Worm (Caenorhabditis elegans) whole organism, L2 larva: Measurements from ENCODE around the gene sea-2.

Experiments used
- ZK546.5 ChIP-seq: sonication (generic microtip); optimal IDR thresholded peaks from 2 replicates; lab custom pipeline; 2017; ENCODE audit warnings: missing biosample characterization, missing genetic modification characterization
- mdl-1 ChIP-seq, 2 experiments: fragments of 150-350 bp in 1 of 2; sonication (generic microtip) in 1 of 2; optimal IDR thresholded peaks; 2 replicates each; lab custom pipeline; 2017; ENCODE audit warnings: missing biosample characterization in 2 of 2, missing genetic modification characterization in 2 of 2
- nhr-11 ChIP-seq: fragments of 150-350 bp; optimal IDR thresholded peaks from 2 replicates; lab custom pipeline; 2014; ENCODE audit warnings: missing biosample characterization, missing genetic modification characterization
- nhr-12 ChIP-seq: fragments of 150-350 bp; optimal IDR thresholded peaks from 2 replicates; lab custom pipeline; 2014; ENCODE audit warnings: missing biosample characterization, missing genetic modification characterization
- nhr-77 ChIP-seq: fragments of 150-350 bp; optimal IDR thresholded peaks from 2 replicates; lab custom pipeline; 2014; ENCODE audit warnings: missing biosample characterization, missing genetic modification characterization
- ztf-4 ChIP-seq: fragments of 150-350 bp; optimal IDR thresholded peaks from 2 replicates; lab custom pipeline; 2014; ENCODE audit warnings: missing biosample characterization, missing genetic modification characterization

DNA sequence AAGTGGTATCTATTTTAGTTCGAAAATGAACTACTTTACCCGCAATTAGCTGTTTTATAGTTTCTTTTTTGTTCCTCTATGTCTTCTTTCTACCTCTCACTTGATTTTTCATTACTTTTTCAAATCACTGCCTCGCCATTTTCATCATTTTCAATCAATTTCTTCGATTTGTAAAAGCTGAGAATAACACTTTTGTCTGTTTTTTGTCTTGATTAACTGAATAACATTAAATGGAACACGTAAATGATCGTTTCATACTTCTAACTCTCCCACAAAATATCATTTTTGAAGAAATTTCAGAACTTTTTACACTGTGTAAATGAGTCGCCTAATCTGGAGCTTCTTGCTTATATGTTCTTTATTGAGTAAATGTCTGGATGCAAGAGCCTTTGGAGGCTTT is 49.1 kb upstream of the sea-2 start, which contains the start of gene F53C3.4:
- TF ChIP-seq nhr-77 (no peak), ztf-4 (tag; lab: Kevin White, UChicago) (no peak), mdl-1 (tag; optimal IDR thresholded peaks at IDR 0.05; lab: Kevin White, UChicago) (no peak), ZK546.5 (tag; lab: Kevin White, UChicago) (no peak), nhr-12 (tag; lab: Kevin White, UChicago) (no peak), nhr-11 (tag; lab: Kevin White, UChicago) (no peak)
